Worm (Caenorhabditis elegans) whole organism, late embryonic: ENCODE results near the gene nhr-126.

Experiments
- ama-1 ChIP-seq: fragments of 150-350 bp; optimal IDR thresholded peaks from 2 replicates; lab custom pipeline; 2014
- ceh-34 ChIP-seq: sonication (generic microtip); optimal IDR thresholded peaks from 2 replicates; lab custom pipeline; 2016; ENCODE audit warnings: mild to moderate bottlenecking, missing genetic modification characterization, missing compliant biosample characterization
- che-1 ChIP-seq: sonication (generic microtip); optimal IDR thresholded peaks from 2 replicates; lab custom pipeline; 2016; ENCODE audit warnings: mild to moderate bottlenecking, missing genetic modification characterization, missing compliant biosample characterization
- nhr-11 ChIP-seq: fragments of 150-350 bp; optimal IDR thresholded peaks from 2 replicates; lab custom pipeline; 2014; ENCODE audit warnings: missing biosample characterization, missing genetic modification characterization
- unc-55 ChIP-seq: sonication (generic microtip); optimal IDR thresholded peaks from 2 replicates; lab custom pipeline; 2017; ENCODE audit warnings: missing biosample characterization, missing genetic modification reagents, missing genetic modification characterization

ce11 chrV:2214428-2215038 lies 14.3 kb upstream of the nhr-126 start, which contains the start of gene nhr-184:
- no peak for TF ChIP-seq ceh-34
- TF ChIP-seq che-1 (tag; lab: Kevin White, UChicago): no peak
- no peak for TF ChIP-seq ama-1 (lab: Kevin White, UChicago)
- TF ChIP-seq nhr-11 (tag; lab: Kevin White, UChicago): no peak
- no peak for TF ChIP-seq unc-55 (GFP tag; lab: Kevin White, UChicago)
